Fruit fly (Drosophila melanogaster) whole organism, adult: ENCODE data around the gene Bcs1.

Experiments
- CG11617 ChIP-seq: fragments of 200-800 bp; sonication (Bioruptor generic); optimal IDR thresholded peaks from 2 replicates; lab custom pipeline; 2017; ENCODE audit warnings: mild to moderate bottlenecking, missing biosample characterization, missing genetic modification reagents, missing genetic modification characterization
- CG12768 ChIP-seq: fragments of 200-800 bp; sonication (Bioruptor generic); optimal IDR thresholded peaks from 2 replicates; lab custom pipeline; 2017; ENCODE audit warnings: missing biosample characterization, missing genetic modification characterization, mild to moderate bottlenecking, moderate library complexity, missing genetic modification reagents
- CG14711 ChIP-seq: fragments of 200-800 bp; sonication (Bioruptor generic); optimal IDR thresholded peaks from 2 replicates; lab custom pipeline; 2018; ENCODE audit warnings: missing biosample characterization, mild to moderate bottlenecking, missing genetic modification characterization, moderate library complexity
- CG1620 ChIP-seq: fragments of 200-800 bp; sonication (Bioruptor generic); optimal IDR thresholded peaks from 2 replicates; lab custom pipeline; 2016; ENCODE audit warnings: missing biosample characterization, missing genetic modification characterization
- CG33017 ChIP-seq: fragments of 200-800 bp; sonication (Bioruptor generic); optimal IDR thresholded peaks from 2 replicates; lab custom pipeline; 2018; ENCODE audit warnings: missing biosample characterization, mild to moderate bottlenecking, missing genetic modification characterization, moderate library complexity
- CG5204 ChIP-seq: fragments of 200-800 bp; sonication (Bioruptor generic); optimal IDR thresholded peaks from 2 replicates; lab custom pipeline; 2016; ENCODE audit warnings: missing biosample characterization, missing genetic modification characterization
- CG7045 ChIP-seq: fragments of 200-800 bp; sonication (Bioruptor generic); optimal IDR thresholded peaks from 2 replicates; lab custom pipeline; 2017; ENCODE audit warnings: missing biosample characterization, mild to moderate bottlenecking, missing genetic modification characterization
- CG7101 ChIP-seq: fragments of 200-800 bp; sonication (Bioruptor generic); optimal IDR thresholded peaks from 2 replicates; lab custom pipeline; 2018; ENCODE audit warnings: missing biosample characterization, mild to moderate bottlenecking, missing genetic modification characterization, moderate library complexity
- Clk ChIP-seq: fragments of 200-800 bp; sonication (Bioruptor generic); optimal IDR thresholded peaks from 2 replicates; lab custom pipeline; 2017; ENCODE audit warnings: missing biosample characterization, missing genetic modification characterization
- Crg-1 ChIP-seq: fragments of 200-800 bp; sonication (Bioruptor generic); optimal IDR thresholded peaks from 2 replicates; lab custom pipeline; 2016; ENCODE audit warnings: missing biosample characterization, missing genetic modification characterization
- Hr96 ChIP-seq: fragments of 200-800 bp; sonication (Bioruptor generic); optimal IDR thresholded peaks from 2 replicates; lab custom pipeline; 2016; ENCODE audit warnings: missing biosample characterization, missing genetic modification characterization
- Mnt ChIP-seq: fragments of 200-800 bp; sonication (Bioruptor generic); optimal IDR thresholded peaks from 2 replicates; lab custom pipeline; 2016; ENCODE audit warnings: missing biosample characterization, mild to moderate bottlenecking, missing genetic modification characterization
- bab1 ChIP-seq: fragments of 200-800 bp; sonication (Bioruptor generic); optimal IDR thresholded peaks from 3 replicates; lab custom pipeline; 2019; ENCODE audit warnings: missing biosample characterization, mild to moderate bottlenecking, missing genetic modification characterization, moderate library complexity
- cic ChIP-seq: fragments of 200-800 bp; sonication (Bioruptor generic); optimal IDR thresholded peaks from 2 replicates; lab custom pipeline; 2017; ENCODE audit warnings: missing biosample characterization, mild to moderate bottlenecking, missing genetic modification characterization, moderate library complexity
- cnc ChIP-seq, 2 experiments: fragments of >200 bp; optimal IDR thresholded peaks; 2 replicates each; lab custom pipeline; 2017
- kay ChIP-seq: fragments of 200-800 bp; sonication (Bioruptor generic); peaks from one replicate; lab custom pipeline; 2016; ENCODE audit warnings: missing biosample characterization, missing genetic modification characterization, borderline replicate concordance
- ovo ChIP-seq: fragments of 200-800 bp; sonication (Bioruptor generic); optimal IDR thresholded peaks from 2 replicates; lab custom pipeline; 2016; ENCODE audit warnings: missing biosample characterization, missing genetic modification characterization
- pad ChIP-seq: fragments of 200-800 bp; sonication (Bioruptor generic); optimal IDR thresholded peaks from 3 replicates; lab custom pipeline; 2017; ENCODE audit warnings: missing biosample characterization, missing genetic modification characterization, mild to moderate bottlenecking, moderate library complexity, missing genetic modification reagents
- tj ChIP-seq: fragments of 200-800 bp; sonication (Bioruptor generic); optimal IDR thresholded peaks from 3 replicates; lab custom pipeline; 2017; ENCODE audit warnings: missing biosample characterization, mild to moderate bottlenecking, missing genetic modification characterization, moderate library complexity
- toe ChIP-seq: fragments of 200-800 bp; sonication (Bioruptor generic); optimal IDR thresholded peaks from 2 replicates; lab custom pipeline; 2016; ENCODE audit warnings: missing biosample characterization, missing genetic modification characterization

The Bcs1 gene

dm6 chr2L:10259960-10260749, 37.7 kb downstream of the Bcs1 start:
- TF ChIP-seq cnc (optimal IDR thresholded peaks at IDR 0.05; lab: Kevin White, UChicago) (no peak), ovo (GFP tag; lab: Kevin White, UChicago) (no peak), CG7045 (GFP tag; lab: Kevin White, UChicago) (no peak), CG5204 (no peak), kay (GFP tag; lab: Kevin White, UChicago) (no peak), Hr96 (GFP tag; lab: Kevin White, UChicago) (no peak), pad (GFP tag; lab: Kevin White, UChicago) (no peak), CG11617 (GFP tag; lab: Kevin White, UChicago) (no peak), CG12768 (no peak), Crg-1 (GFP tag; lab: Kevin White, UChicago) (no peak), Clk (GFP tag; lab: Kevin White, UChicago) (no peak), CG1620 (GFP tag; lab: Kevin White, UChicago) (no peak), bab1 (no peak)

dm6 chr2L:10260750-10261493, 38.5 kb downstream of the Bcs1 start, which contains the start of gene Pten:
Gene Pten (minus strand): TSS chr2L:10261049.
- TF ChIP-seq bab1 (peak; percentile 46), CG14711 (tag; lab: Kevin White, UChicago) (peak; percentile 73), CG1620 (GFP tag; lab: Kevin White, UChicago) (no peak), CG5204 (no peak), Hr96 (GFP tag; lab: Kevin White, UChicago) (no peak), CG33017 (peak; percentile 28), cic (GFP tag; lab: Kevin White, UChicago) (no peak), CG7045 (GFP tag; lab: Kevin White, UChicago) (peak; percentile 61), Mnt (GFP tag; lab: Kevin White, UChicago) (peak; percentile 21), CG12768 (peak; percentile 66), pad (GFP tag; lab: Kevin White, UChicago) (peak; percentile 12), ovo (GFP tag; lab: Kevin White, UChicago) (no peak), cnc (optimal IDR thresholded peaks at IDR 0.05; lab: Kevin White, UChicago) (no peak), kay (GFP tag; lab: Kevin White, UChicago) (peak; percentile 91), toe (GFP tag; lab: Kevin White, UChicago) (no peak), Crg-1 (GFP tag; lab: Kevin White, UChicago) (no peak), CG11617 (GFP tag; lab: Kevin White, UChicago) (peak; percentile 27), CG7101 (peak; percentile 47), tj (GFP tag; lab: Kevin White, UChicago) (peak; percentile 40), Clk (GFP tag; lab: Kevin White, UChicago) (no peak)

- TF ChIP-seq CG14711 (tag; lab: Kevin White, UChicago): no peak
- no peak for TF ChIP-seq CG5204
- peak; percentile 91 for TF ChIP-seq kay (GFP tag; lab: Kevin White, UChicago)
Measured at dm6 chr2L:10261774-10262173, 39.3 kb downstream of the Bcs1 start.

- TF ChIP-seq cnc (optimal IDR thresholded peaks at IDR 0.05; lab: Kevin White, UChicago): no peak
- TF ChIP-seq CG11617 (GFP tag; lab: Kevin White, UChicago): no peak
- no peak for TF ChIP-seq tj (GFP tag; lab: Kevin White, UChicago)
- TF ChIP-seq Hr96 (GFP tag; lab: Kevin White, UChicago): no peak
Measured at dm6 chr2L:10263343-10263744, 40.9 kb downstream of the Bcs1 start, which contains the start of gene Rsf1. Gene Rsf1 (minus strand): TSS chr2L:10263554.

dm6 chr2L:10263830-10264634, 41.6 kb downstream of the Bcs1 start, which contains the start of gene REPTOR-BP:
Gene REPTOR-BP (plus strand): TSS chr2L:10264125.
- TF ChIP-seq CG1620 (GFP tag; lab: Kevin White, UChicago): no peak
- TF ChIP-seq CG14711 (tag; lab: Kevin White, UChicago): peak; percentile 20
- no peak for TF ChIP-seq Mnt (GFP tag; lab: Kevin White, UChicago)
- TF ChIP-seq bab1: peak; percentile 46
- peak; percentile 75 for TF ChIP-seq kay (GFP tag; lab: Kevin White, UChicago)

- TF ChIP-seq toe (GFP tag; lab: Kevin White, UChicago) (no peak), pad (GFP tag; lab: Kevin White, UChicago) (no peak), CG12768 (no peak), CG5204 (no peak), cnc (optimal IDR thresholded peaks at IDR 0.05; lab: Kevin White, UChicago) (no peak), Crg-1 (GFP tag; lab: Kevin White, UChicago) (no peak), cic (GFP tag; lab: Kevin White, UChicago) (no peak), CG7045 (GFP tag; lab: Kevin White, UChicago) (no peak), Clk (GFP tag; lab: Kevin White, UChicago) (no peak), CG7101 (peak; percentile 28), bab1 (no peak), CG11617 (GFP tag; lab: Kevin White, UChicago) (no peak), CG1620 (GFP tag; lab: Kevin White, UChicago) (no peak), CG33017 (no peak), Mnt (GFP tag; lab: Kevin White, UChicago) (no peak), kay (GFP tag; lab: Kevin White, UChicago) (peak; percentile 41), CG14711 (tag; lab: Kevin White, UChicago) (peak; percentile 37), tj (GFP tag; lab: Kevin White, UChicago) (no peak), Hr96 (GFP tag; lab: Kevin White, UChicago) (no peak), ovo (GFP tag; lab: Kevin White, UChicago) (no peak)
Measured at dm6 chr2L:10265129-10265528, 42.7 kb downstream of the Bcs1 start, which contains the start of gene Mob3. Gene Mob3 (plus strand): TSS chr2L:10265336.
